Worm (Caenorhabditis elegans): ENCODE measurements around the gene Y57G11C.1147.

Y57G11C.1147 gene

ce11 chrIV:14838095-14838494 lies 40.8 kb upstream of the Y57G11C.1147 start (continued):
- TF ChIP-seq zip-4 (GFP tag; optimal IDR thresholded peaks at IDR 0.05) (peak; percentile 58), nhr-76 (tag; optimal IDR thresholded peaks at IDR 0.05) (peak; percentile 59), lir-3 (tag; optimal IDR thresholded peaks at IDR 0.05; ENCODE audit: poor library complexity) (peak; percentile 64), nhr-20 (tag; optimal IDR thresholded peaks at IDR 0.05) (peak; percentile 88), irx-1 (tag; optimal IDR thresholded peaks at IDR 0.05) (peak; percentile 84), pag-3 (tag; optimal IDR thresholded peaks at IDR 0.05; ENCODE audit: borderline replicate concordance, insufficient read depth) (peak; percentile 54), lsy-2 (tag; optimal IDR thresholded peaks at IDR 0.05) (peak; percentile 72 to 87), mab-9 (GFP tag; IDR thresholded peaks at IDR 0.05) (peak; percentile 78), unc-86 (tag; optimal IDR thresholded peaks at IDR 0.05) (peak; percentile 58), fkh-4 (tag; optimal IDR thresholded peaks at IDR 0.05; ENCODE audit: borderline replicate concordance) (peak; percentile 58), unc-98 (GFP tag; IDR thresholded peaks at IDR 0.05) (no peak), hlh-17 (GFP tag; optimal IDR thresholded peaks at IDR 0.05; ENCODE audit: borderline replicate concordance) (no peak), hpl-2 (GFP tag; optimal IDR thresholded peaks at IDR 0.05) (peak; percentile 51), C16A3.4 (tag; optimal IDR thresholded peaks at IDR 0.05) (peak; percentile 75), lin-39 (tag; optimal IDR thresholded peaks at IDR 0.05) (peak; percentile 79), unc-62 (GFP tag; optimal IDR thresholded peaks at IDR 0.05) (no peak), nhr-47 (tag; optimal IDR thresholded peaks at IDR 0.05) (peak; percentile 93), nhr-12 (tag; optimal IDR thresholded peaks at IDR 0.05) (no peak), efl-1 (optimal IDR thresholded peaks at IDR 0.05) (peak; percentile 73 to 78), efl-1 (GFP tag; optimal IDR thresholded peaks at IDR 0.05 in 1 of 2) (peak; percentile 39 to 93), ets-5 (GFP tag; IDR thresholded peaks at IDR 0.05) (no peak), ama-1 (optimal IDR thresholded peaks at IDR 0.05) (no peak), skn-1 (tag; optimal IDR thresholded peaks at IDR 0.05) (peak; percentile 43), swsn-7 (tag; optimal IDR thresholded peaks at IDR 0.05) (peak; percentile 92), pax-3 (tag; optimal IDR thresholded peaks at IDR 0.05) (no peak), ceh-90 (tag; optimal IDR thresholded peaks at IDR 0.05) (peak; percentile 32), pqm-1 (tag; optimal IDR thresholded peaks at IDR 0.05) (no peak), nhr-19 (GFP tag; conservative IDR thresholded peaks at IDR 0.05) (peak; percentile 87), nhr-11 (tag; optimal IDR thresholded peaks at IDR 0.05) (no peak), ceh-88 (GFP tag; IDR thresholded peaks at IDR 0.05) (peak; percentile 60), ceh-82 (tag; optimal IDR thresholded peaks at IDR 0.05) (peak; percentile 38 to 68 (median 56)), elt-3 (tag; optimal IDR thresholded peaks at IDR 0.05) (peak in 2 of 6 experiments; percentile 72 to 74), vab-15 (tag; optimal IDR thresholded peaks at IDR 0.05) (no peak), nhr-71 (tag; optimal IDR thresholded peaks at IDR 0.05) (peak; percentile 93), fos-1 (tag; optimal IDR thresholded peaks at IDR 0.05) (peak; percentile 64), Y116A8C.19 (tag; optimal IDR thresholded peaks at IDR 0.05; ENCODE audit: borderline replicate concordance) (no peak), lin-14 (GFP tag; optimal IDR thresholded peaks at IDR 0.05) (peak; percentile 92), fkh-10 (GFP tag; optimal IDR thresholded peaks at IDR 0.05) (no peak), nhr-84 (tag; optimal IDR thresholded peaks at IDR 0.05) (no peak), rnt-1 (tag; optimal IDR thresholded peaks at IDR 0.05) (peak; percentile 82), jun-1 (tag; optimal IDR thresholded peaks at IDR 0.05) (peak; percentile 67), fkh-8 (tag; optimal IDR thresholded peaks at IDR 0.05) (peak; percentile 49), nhr-85 (tag) (peak; percentile 97), ceh-63 (GFP tag; optimal IDR thresholded peaks at IDR 0.05) (no peak), snu-23 (GFP tag; optimal IDR thresholded peaks at IDR 0.05) (peak; percentile 96), efl-3 (GFP tag; optimal IDR thresholded peaks at IDR 0.05) (no peak)

All from whole organism, L1 larva.